Worm (Caenorhabditis elegans) whole organism, mixed stage, embryonic: ENCODE results near the gene Y1A5A.1.

Source experiments
- blmp-1 ChIP-seq: fragments of 150-350 bp; optimal IDR thresholded peaks from 2 replicates; lab custom pipeline; 2014; ENCODE audit warnings: missing biosample characterization, missing genetic modification characterization
- cnd-1 ChIP-seq: fragments of 200-800 bp; sonication (Bioruptor generic); optimal IDR thresholded peaks from 2 replicates; lab custom pipeline; 2018; ENCODE audit warnings: mild to moderate bottlenecking, missing genetic modification characterization, missing compliant biosample characterization
- drap-1 ChIP-seq: fragments of 200-800 bp; sonication (Bioruptor generic); optimal IDR thresholded peaks from 3 replicates; lab custom pipeline; 2018; ENCODE audit warnings: mild to moderate bottlenecking, missing genetic modification characterization, missing compliant biosample characterization
- elt-3 ChIP-seq: fragments of 150-350 bp; optimal IDR thresholded peaks from 2 replicates; lab custom pipeline; 2014; ENCODE audit warnings: missing biosample characterization, missing genetic modification characterization
- flh-1 ChIP-seq: fragments of 200-800 bp; sonication (Bioruptor generic); optimal IDR thresholded peaks from 2 replicates; lab custom pipeline; 2018; ENCODE audit warnings: mild to moderate bottlenecking, missing genetic modification characterization, moderate library complexity, missing compliant biosample characterization
- lsy-2 ChIP-seq: fragments of 150-350 bp; optimal IDR thresholded peaks from 2 replicates; lab custom pipeline; 2014; ENCODE audit warnings: missing biosample characterization, missing genetic modification characterization
- nhr-12 ChIP-seq: fragments of 150-350 bp; optimal IDR thresholded peaks from 2 replicates; lab custom pipeline; 2014; ENCODE audit warnings: missing biosample characterization, missing genetic modification characterization
- unc-62 ChIP-seq: fragments of 150-350 bp; optimal IDR thresholded peaks from 2 replicates; lab custom pipeline; 2014; ENCODE audit warnings: missing biosample characterization, missing genetic modification reagents, missing genetic modification characterization
- ztf-11 ChIP-seq: fragments of 150-350 bp; optimal IDR thresholded peaks from 2 replicates; lab custom pipeline; 2014; ENCODE audit warnings: missing biosample characterization, missing genetic modification characterization

ce11 chrIII:4010987-4011386 lies 24.5 kb upstream of the Y1A5A.1 start:
- no peak for TF ChIP-seq ztf-11 (tag; lab: Kevin White, UChicago)
- no peak for TF ChIP-seq cnd-1 (tag; lab: Kevin White, UChicago)
- TF ChIP-seq flh-1 (GFP tag; lab: Kevin White, UChicago), result no peak
- no peak for TF ChIP-seq drap-1 (GFP tag; lab: Kevin White, UChicago)
- TF ChIP-seq lsy-2, result no peak
- TF ChIP-seq nhr-12 (tag; lab: Kevin White, UChicago), result no peak
- no peak for TF ChIP-seq elt-3
- no peak for TF ChIP-seq blmp-1
- TF ChIP-seq unc-62 (GFP tag; lab: Kevin White, UChicago), result no peak
